Worm (Caenorhabditis elegans) whole organism, late embryonic: ENCODE data around the gene gid-7.

ENCODE experiments used
- C08G9.2 ChIP-seq: sonication (generic microtip); optimal IDR thresholded peaks from 2 replicates; lab custom pipeline; 2016; ENCODE audit warnings: mild to moderate bottlenecking, missing genetic modification characterization, moderate library complexity, missing compliant biosample characterization
- F13H6.1 ChIP-seq: sonication (generic microtip); optimal IDR thresholded peaks from 2 replicates; lab custom pipeline; 2016; ENCODE audit warnings: missing genetic modification characterization, missing compliant biosample characterization
- K02D7.2 ChIP-seq: sonication (generic microtip); optimal IDR thresholded peaks from 2 replicates; lab custom pipeline; 2017; ENCODE audit warnings: mild to moderate bottlenecking, missing genetic modification characterization, missing compliant biosample characterization
- ahr-1 ChIP-seq: sonication (generic microtip); optimal IDR thresholded peaks from 2 replicates; lab custom pipeline; 2016; ENCODE audit warnings: missing genetic modification characterization, missing compliant biosample characterization
- ama-1 ChIP-seq: fragments of 150-350 bp; optimal IDR thresholded peaks from 2 replicates; lab custom pipeline; 2014
- ceh-19 ChIP-seq: fragments of 200-800 bp; sonication (Bioruptor generic); optimal IDR thresholded peaks from 2 replicates; lab custom pipeline; 2018; ENCODE audit warnings: mild to moderate bottlenecking, missing genetic modification characterization, missing compliant biosample characterization
- ceh-2 ChIP-seq: sonication (generic microtip); optimal IDR thresholded peaks from 2 replicates; lab custom pipeline; 2016; ENCODE audit warnings: missing genotype, missing genetic modification characterization, missing compliant biosample characterization
- ceh-30 ChIP-seq: fragments of 150-350 bp; optimal IDR thresholded peaks from 2 replicates; lab custom pipeline; 2014; ENCODE audit warnings: missing biosample characterization, missing genetic modification characterization
- ceh-31 ChIP-seq: sonication (generic microtip); optimal IDR thresholded peaks from 2 replicates; lab custom pipeline; 2016; ENCODE audit warnings: missing genetic modification characterization, missing compliant biosample characterization
- che-1 ChIP-seq: sonication (generic microtip); optimal IDR thresholded peaks from 2 replicates; lab custom pipeline; 2016; ENCODE audit warnings: mild to moderate bottlenecking, missing genetic modification characterization, missing compliant biosample characterization
- dmd-4 ChIP-seq: sonication (generic microtip); optimal IDR thresholded peaks from 2 replicates; lab custom pipeline; 2016; ENCODE audit warnings: borderline replicate concordance, missing genetic modification characterization, missing compliant biosample characterization
- dve-1 ChIP-seq: sonication (generic microtip); optimal IDR thresholded peaks from 2 replicates; lab custom pipeline; 2017; ENCODE audit warnings: antibody characterized with exemption, mild to moderate bottlenecking, missing genetic modification characterization, missing compliant biosample characterization
- elt-2 ChIP-seq: sonication (generic microtip); optimal IDR thresholded peaks from 2 replicates; lab custom pipeline; 2016; ENCODE audit warnings: missing genetic modification reagents, missing genetic modification characterization, missing compliant biosample characterization
- elt-4 ChIP-seq: sonication (generic microtip); optimal IDR thresholded peaks from 2 replicates; lab custom pipeline; 2016; ENCODE audit warnings: missing genetic modification characterization, missing compliant biosample characterization
- eyg-1 ChIP-seq: sonication (generic microtip); optimal IDR thresholded peaks from 2 replicates; lab custom pipeline; 2016; ENCODE audit warnings: missing genotype, missing genetic modification characterization, missing compliant biosample characterization
- fax-1 ChIP-seq: sonication (generic microtip); optimal IDR thresholded peaks from 2 replicates; lab custom pipeline; 2016; ENCODE audit warnings: missing genotype, missing genetic modification characterization, missing compliant biosample characterization
- fkh-6 ChIP-seq: sonication (generic microtip); optimal IDR thresholded peaks from 2 replicates; lab custom pipeline; 2016; ENCODE audit warnings: missing genetic modification characterization, missing compliant biosample characterization
- hlh-8 ChIP-seq: sonication (generic microtip); optimal IDR thresholded peaks from 2 replicates; lab custom pipeline; 2016; ENCODE audit warnings: missing genotype, missing genetic modification characterization, missing compliant biosample characterization
- lim-6 ChIP-seq: sonication (generic microtip); optimal IDR thresholded peaks from 2 replicates; lab custom pipeline; 2016; ENCODE audit warnings: missing genetic modification characterization, missing compliant biosample characterization
- lin-11 ChIP-seq: fragments of 200-800 bp; sonication (Bioruptor generic); optimal IDR thresholded peaks from 2 replicates; lab custom pipeline; 2018; ENCODE audit warnings: mild to moderate bottlenecking, missing genetic modification characterization, missing compliant biosample characterization
- madf-2 ChIP-seq: sonication (generic microtip); optimal IDR thresholded peaks from 2 replicates; lab custom pipeline; 2017; ENCODE audit warnings: missing genetic modification characterization, missing compliant biosample characterization
- nfya-1 ChIP-seq: sonication (generic microtip); optimal IDR thresholded peaks from 2 replicates; lab custom pipeline; 2017; ENCODE audit warnings: missing genetic modification characterization, mild to moderate bottlenecking, missing compliant biosample characterization, antibody characterized with exemption, moderate library complexity
- npax-4 ChIP-seq: sonication (generic microtip); optimal IDR thresholded peaks from 2 replicates; lab custom pipeline; 2016; ENCODE audit warnings: missing genetic modification characterization, missing compliant biosample characterization
- odd-2 ChIP-seq: sonication (generic microtip); optimal IDR thresholded peaks from 2 replicates; lab custom pipeline; 2017; ENCODE audit warnings: antibody characterized with exemption, mild to moderate bottlenecking, missing genetic modification characterization, missing compliant biosample characterization
- pat-9 ChIP-seq: fragments of 200-800 bp; sonication (Bioruptor generic); optimal IDR thresholded peaks from 2 replicates; lab custom pipeline; 2018; ENCODE audit warnings: mild to moderate bottlenecking, missing genetic modification characterization, moderate library complexity, missing compliant biosample characterization
- pha-2 ChIP-seq: sonication (generic microtip); optimal IDR thresholded peaks from 2 replicates; lab custom pipeline; 2017; ENCODE audit warnings: mild to moderate bottlenecking, missing genetic modification characterization, missing compliant biosample characterization
- pha-4 ChIP-seq: fragments of 150-350 bp; optimal IDR thresholded peaks from 2 replicates; lab custom pipeline; 2018; ENCODE audit warnings: missing biosample characterization, missing genetic modification reagents, missing genetic modification characterization
- pqm-1 ChIP-seq: sonication (generic microtip); optimal IDR thresholded peaks from 2 replicates; lab custom pipeline; 2016; ENCODE audit warnings: missing genetic modification characterization, missing compliant biosample characterization
- sdc-2 ChIP-seq: sonication (generic microtip); optimal IDR thresholded peaks from 2 replicates; lab custom pipeline; 2016; ENCODE audit warnings: missing genotype, missing genetic modification characterization, missing compliant biosample characterization
- tbx-2 ChIP-seq: sonication (generic microtip); optimal IDR thresholded peaks from 2 replicates; lab custom pipeline; 2016; ENCODE audit warnings: missing genetic modification characterization, missing compliant biosample characterization
- tbx-7 ChIP-seq: sonication (generic microtip); optimal IDR thresholded peaks from 2 replicates; lab custom pipeline; 2016; ENCODE audit warnings: missing genotype, missing genetic modification characterization, missing compliant biosample characterization
- ttx-3 ChIP-seq: sonication (generic microtip); optimal IDR thresholded peaks from 2 replicates; lab custom pipeline; 2016; ENCODE audit warnings: missing genetic modification reagents, missing genetic modification characterization, missing compliant biosample characterization
- unc-42 ChIP-seq: sonication (generic microtip); optimal IDR thresholded peaks from 2 replicates; lab custom pipeline; 2016; ENCODE audit warnings: missing genotype, missing genetic modification characterization, missing compliant biosample characterization

gid-7 gene

ce11 chrV:3724772-3725171 is 32.1 kb downstream of the gid-7 start, which contains the start of gene str-30 (continued):
- no peak for TF ChIP-seq pat-9 (tag; lab: Kevin White, UChicago)

DNA sequence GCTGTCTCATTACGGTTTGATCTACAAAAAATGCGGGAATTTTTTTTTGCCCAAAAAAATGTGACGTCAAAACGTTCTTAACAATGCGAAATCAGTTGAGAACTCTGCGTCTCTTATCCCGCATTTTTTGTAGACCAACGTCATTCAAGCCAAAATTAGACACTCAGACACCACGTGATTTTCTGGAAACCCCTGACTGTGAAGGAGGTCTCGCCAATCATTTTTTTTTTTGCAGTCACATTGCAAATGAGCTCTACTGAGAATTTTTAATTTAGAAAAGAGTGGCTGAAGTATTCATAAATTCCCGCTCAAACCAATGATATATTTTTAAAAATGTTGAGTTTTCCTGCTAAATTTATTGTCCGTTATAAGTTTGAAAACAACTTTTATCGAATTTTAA is 38.4 kb downstream of the gid-7 start:
- TF ChIP-seq fkh-6 (tag; lab: Kevin White, UChicago) (no peak), tbx-2 (tag; lab: Kevin White, UChicago) (no peak), dve-1 (tag; lab: Kevin White, UChicago) (no peak), pqm-1 (tag; lab: Kevin White, UChicago) (no peak), ahr-1 (tag; lab: Kevin White, UChicago) (no peak), lin-11 (tag; lab: Kevin White, UChicago) (no peak)

ce11 chrV:3717751-3718150 is 39.1 kb downstream of the gid-7 start:
- TF ChIP-seq dve-1 (tag; lab: Kevin White, UChicago): no peak
- TF ChIP-seq ama-1: no peak
- no peak for TF ChIP-seq elt-4
- peak; percentile 10 for TF ChIP-seq sdc-2
- TF ChIP-seq lim-6 (tag; lab: Kevin White, UChicago): peak; percentile 68
- TF ChIP-seq tbx-2 (tag; lab: Kevin White, UChicago): peak; percentile 35
- peak; percentile 39 for TF ChIP-seq ceh-31 (tag; lab: Kevin White, UChicago)
- no peak for TF ChIP-seq K02D7.2 (tag; lab: Kevin White, UChicago)
- TF ChIP-seq pat-9 (tag; lab: Kevin White, UChicago): no peak
- TF ChIP-seq unc-42 (tag; lab: Kevin White, UChicago): peak; percentile 28
- no peak for TF ChIP-seq madf-2 (tag; lab: Kevin White, UChicago)
- no peak for TF ChIP-seq fax-1 (tag; lab: Kevin White, UChicago)
- TF ChIP-seq nfya-1 (tag; lab: Kevin White, UChicago): peak; percentile 38
- TF ChIP-seq C08G9.2: peak; percentile 21
- TF ChIP-seq, all 69 proteins: peak for 7

DNA sequence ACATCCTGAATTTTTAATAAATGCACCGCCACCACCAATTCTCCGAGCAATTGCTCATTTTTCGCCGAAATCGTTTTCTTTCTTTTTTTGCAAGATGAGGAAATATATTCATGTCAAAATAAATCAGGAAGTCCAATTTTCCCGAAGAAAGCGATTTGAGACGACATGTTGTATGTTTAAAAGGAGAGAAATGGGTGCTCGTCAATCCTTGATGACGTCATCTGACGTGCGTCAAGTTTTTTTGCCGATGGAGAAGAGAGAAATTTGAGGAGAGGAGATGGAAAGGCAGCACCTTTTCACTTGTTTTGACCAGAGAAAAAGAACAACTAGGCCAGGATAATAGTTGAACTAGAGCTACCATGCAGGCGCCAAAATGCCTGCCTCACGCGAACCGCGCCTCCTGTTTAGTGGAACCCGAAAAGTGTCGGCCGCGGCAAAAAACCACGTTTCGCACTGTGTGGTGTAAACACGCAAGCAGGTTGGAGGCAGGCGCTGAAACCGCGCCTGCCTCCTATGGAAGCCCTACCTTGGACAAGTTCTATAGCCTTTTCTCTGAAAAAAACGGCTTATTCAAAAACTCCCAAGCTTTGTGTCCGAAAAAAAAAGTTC is 40.5 kb downstream of the gid-7 start:
- TF ChIP-seq unc-42 (tag; lab: Kevin White, UChicago) (peak; percentile 35), ceh-2 (tag; lab: Kevin White, UChicago) (no peak), elt-2 (no peak), elt-4 (no peak), eyg-1 (tag; lab: Kevin White, UChicago) (no peak), ttx-3 (no peak), pha-4 (tag; lab: Kevin White, UChicago) (no peak), hlh-8 (tag; lab: Kevin White, UChicago) (no peak)

DNA sequence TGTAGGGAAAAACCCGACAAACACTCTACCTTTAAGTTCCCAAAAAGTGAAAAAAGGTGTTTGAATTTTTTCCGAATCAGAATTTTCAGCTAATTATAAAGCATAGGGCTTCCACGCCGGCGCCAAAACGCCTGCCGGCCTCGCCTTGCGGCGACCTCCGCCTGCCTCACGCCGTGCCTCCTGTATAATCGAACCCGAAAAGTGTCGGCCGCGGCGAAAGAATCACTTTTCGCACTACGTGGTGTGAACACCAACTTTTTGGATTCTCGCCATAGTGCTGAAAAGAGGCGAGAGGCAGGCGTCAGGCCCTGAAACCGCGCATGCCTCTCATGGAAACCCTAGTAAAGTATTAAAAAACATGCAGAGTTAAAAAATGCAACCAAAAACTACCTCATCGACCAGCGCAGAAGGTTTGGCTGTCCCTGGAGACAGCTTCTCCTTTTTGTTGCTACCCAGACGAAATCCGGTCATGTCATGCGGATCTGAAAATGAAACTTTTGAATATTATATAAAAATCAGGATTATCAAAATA is 41.3 kb downstream of the gid-7 start, which contains the start of gene nrsn-1:
nrsn-1 (minus strand) TSS at position 482 of the 532 bp plus-strand sequence.
- TF ChIP-seq che-1 (tag; lab: Kevin White, UChicago) (no peak), F13H6.1 (tag; lab: Kevin White, UChicago) (no peak), ama-1 (no peak), pat-9 (tag; lab: Kevin White, UChicago) (no peak), tbx-7 (no peak), pha-2 (tag; lab: Kevin White, UChicago) (no peak), npax-4 (tag; lab: Kevin White, UChicago) (no peak), ceh-30 (tag; lab: Kevin White, UChicago) (no peak), ceh-19 (GFP tag; lab: Kevin White, UChicago) (no peak), ahr-1 (tag; lab: Kevin White, UChicago) (no peak), dmd-4 (tag; lab: Kevin White, UChicago) (no peak), lim-6 (tag; lab: Kevin White, UChicago) (no peak), sdc-2 (no peak), odd-2 (tag; lab: Kevin White, UChicago) (no peak)
- TF ChIP-seq, all 69 proteins: peak for 0
